Fruit fly (Drosophila melanogaster): Measurements from ENCODE around the gene norpA.

Gene norpA

dm6 chrX:4323911-4324368 is 1.5 kb downstream of the norpA start (continued):
- TF ChIP-seq Mes4 (GFP tag; optimal IDR thresholded peaks at IDR 0.05): peak; percentile 15
- TF ChIP-seq CG10147 (GFP tag; optimal IDR thresholded peaks at IDR 0.05): peak; percentile 66
- peak; percentile 72 for TF ChIP-seq slbo (GFP tag; IDR thresholded peaks at IDR 0.05)
- no peak for TF ChIP-seq CG15696 (tag; optimal IDR thresholded peaks at IDR 0.05)
- 0 out of 2 replicates have a peak, but pooled peaks have one; percentile 34 for TF ChIP-seq CG11085 (GFP tag; IDR thresholded peaks at IDR 0.05)
- no peak for TF ChIP-seq BtbVII (GFP tag; optimal IDR thresholded peaks at IDR 0.05)
- TF ChIP-seq CG8359 (GFP tag; optimal IDR thresholded peaks at IDR 0.05; ENCODE audit: borderline replicate concordance): no peak
- no peak for TF ChIP-seq CG3838 (GFP tag; optimal IDR thresholded peaks at IDR 0.05)
- peak; percentile 65 for TF ChIP-seq CG8388 (GFP tag; optimal IDR thresholded peaks at IDR 0.05)
- peak; percentile 58 for TF ChIP-seq CG9609 (GFP tag; optimal IDR thresholded peaks at IDR 0.05)
- TF ChIP-seq PHDP (tag; optimal IDR thresholded peaks at IDR 0.05): peak; percentile 79
- peak; percentile 43; the same call in 1 of the 2 replicates for TF ChIP-seq sob (GFP tag; IDR thresholded peaks at IDR 0.05)
- peak; percentile 70 for TF ChIP-seq nmo (GFP tag; optimal IDR thresholded peaks at IDR 0.05)
- peak; percentile 46 for TF ChIP-seq gro (GFP tag; optimal IDR thresholded peaks at IDR 0.05)
- peak; percentile 49 for TF ChIP-seq CG18262 (tag; optimal IDR thresholded peaks at IDR 0.05)
- TF ChIP-seq Blimp-1 (GFP tag; optimal IDR thresholded peaks at IDR 0.05): peak; percentile 46
- TF ChIP-seq insv (GFP tag; optimal IDR thresholded peaks at IDR 0.05): no peak
- peak; percentile 14 for TF ChIP-seq CG10274 (GFP tag; optimal IDR thresholded peaks at IDR 0.05)
- TF ChIP-seq CG2202 (tag; optimal IDR thresholded peaks at IDR 0.05): no peak
- peak; percentile 57 for TF ChIP-seq CG9437 (GFP tag; optimal IDR thresholded peaks at IDR 0.05)
- 0 out of 3 replicates have a peak, but pooled peaks have one; percentile 15 for TF ChIP-seq ase (GFP tag; IDR thresholded peaks at IDR 0.05)
- no peak; the same call in 1 of the 2 replicates for TF ChIP-seq CG10959 (GFP tag; IDR thresholded peaks at IDR 0.05)
- TF ChIP-seq br (optimal IDR thresholded peaks at IDR 0.05): no peak
- peak; percentile 30; the same call in 1 of the 2 replicates for TF ChIP-seq stc (GFP tag; IDR thresholded peaks at IDR 0.05)
- peak; percentile 77 for TF ChIP-seq dysf (GFP tag; IDR thresholded peaks at IDR 0.05)
- peak; percentile 47; the same call in 1 of the 3 replicates for TF ChIP-seq CG14050 (GFP tag; IDR thresholded peaks at IDR 0.05)
- peak; percentile 23 for TF ChIP-seq Usf (GFP tag; optimal IDR thresholded peaks at IDR 0.05)
- peak; percentile 65 for TF ChIP-seq CG11456 (GFP tag; IDR thresholded peaks at IDR 0.05)
- TF ChIP-seq CG6765 (GFP tag; optimal IDR thresholded peaks at IDR 0.05): peak; percentile 50
- TF ChIP-seq CG13296 (GFP tag; optimal IDR thresholded peaks at IDR 0.05): peak; percentile 50
- no peak for TF ChIP-seq Taf1 (GFP tag; IDR thresholded peaks at IDR 0.05)
- TF ChIP-seq vnd (GFP tag; IDR thresholded peaks at IDR 0.05; ENCODE audit: partially characterized antibody): no peak
- TF ChIP-seq HHEX (GFP tag; optimal IDR thresholded peaks at IDR 0.05): peak; percentile 45
- no peak for TF ChIP-seq CG30020 (tag; optimal IDR thresholded peaks at IDR 0.05)
- 0 out of 3 replicates have a peak, but pooled peaks have one; percentile 20 for TF ChIP-seq sr (GFP tag; IDR thresholded peaks at IDR 0.05)
- TF ChIP-seq org-1 (GFP tag; optimal IDR thresholded peaks at IDR 0.05): peak; percentile 48
- peak; percentile 35; the same call in 1 of the 2 replicates for TF ChIP-seq E2f2 (GFP tag; IDR thresholded peaks at IDR 0.05)
- peak; percentile 57 for TF ChIP-seq CG10209 (GFP tag; optimal IDR thresholded peaks at IDR 0.05)
- TF ChIP-seq CG4404 (GFP tag; IDR thresholded peaks at IDR 0.05): no peak
- peak; percentile 67 for TF ChIP-seq CG12391 (tag; optimal IDR thresholded peaks at IDR 0.05)
- TF ChIP-seq CG34224 (GFP tag; IDR thresholded peaks at IDR 0.05; ENCODE audit: partially characterized antibody): no peak
- TF ChIP-seq Lhr (GFP tag; optimal IDR thresholded peaks at IDR 0.05): no peak
- TF ChIP-seq D19B (GFP tag; optimal IDR thresholded peaks at IDR 0.05): peak; percentile 42
- 0 out of 2 replicates have a peak, but pooled peaks have one; percentile 8 for TF ChIP-seq dimm (GFP tag; IDR thresholded peaks at IDR 0.05)
- TF ChIP-seq tll (GFP tag; optimal IDR thresholded peaks at IDR 0.05): no peak
- peak; percentile 10 for TF ChIP-seq CG4854 (GFP tag; optimal IDR thresholded peaks at IDR 0.05)
- peak; percentile 36 for TF ChIP-seq CG16815 (GFP tag; optimal IDR thresholded peaks at IDR 0.05)
- peak; percentile 53 for TF ChIP-seq NfI (GFP tag; optimal IDR thresholded peaks at IDR 0.05)
- TF ChIP-seq ttk (GFP tag; IDR thresholded peaks at IDR 0.05): peak; percentile 31; the same call in 1 of the 2 replicates
- TF ChIP-seq CG14667 (GFP tag; IDR thresholded peaks at IDR 0.05): no peak

All from whole organism, embryonic.